Worm (Caenorhabditis elegans) whole organism, L4 larva: ENCODE data around the gene Y43H11AL.1.

Experiments
- lin-39 ChIP-seq: fragments of 150-350 bp; optimal IDR thresholded peaks from 2 replicates; lab custom pipeline; 2014; ENCODE audit warnings: missing biosample characterization, missing genetic modification reagents, missing genetic modification characterization
- lir-3 ChIP-seq: sonication (generic microtip); optimal IDR thresholded peaks from 2 replicates; lab custom pipeline; 2016; ENCODE audit warnings: mild to moderate bottlenecking, missing genetic modification characterization, missing compliant biosample characterization
- nhr-237 ChIP-seq: sonication (generic microtip); optimal IDR thresholded peaks from 2 replicates; lab custom pipeline; 2017; ENCODE audit warnings: missing biosample characterization, missing genetic modification characterization

ce11 chrII:257519-257918 is 25.0 kb upstream of the Y43H11AL.1 start, which contains the start of gene cat-2:
- no peak for TF ChIP-seq lir-3
- TF ChIP-seq nhr-237 (tag; lab: Kevin White, UChicago): no peak
- no peak for TF ChIP-seq lin-39 (tag; lab: Kevin White, UChicago)
